Worm (Caenorhabditis elegans) whole organism, mixed stage, embryonic: ENCODE results near the gene rfc-2.

Source experiments
- M03D4.4 ChIP-seq: sonication (generic microtip); optimal IDR thresholded peaks from 2 replicates; lab custom pipeline; 2017; ENCODE audit warnings: mild to moderate bottlenecking, missing genetic modification characterization, missing compliant biosample characterization
- bed-3 ChIP-seq: fragments of 200-800 bp; sonication (Bioruptor generic); optimal IDR thresholded peaks from 3 replicates; lab custom pipeline; 2018; ENCODE audit warnings: mild to moderate bottlenecking, missing genetic modification characterization, moderate library complexity, missing compliant biosample characterization
- blmp-1 ChIP-seq: fragments of 150-350 bp; optimal IDR thresholded peaks from 2 replicates; lab custom pipeline; 2014; ENCODE audit warnings: missing biosample characterization, missing genetic modification characterization
- ceh-39 ChIP-seq: fragments of 150-350 bp; optimal IDR thresholded peaks from 2 replicates; lab custom pipeline; 2014; ENCODE audit warnings: missing biosample characterization, missing genetic modification characterization
- ceh-43 ChIP-seq: fragments of 200-800 bp; sonication (Bioruptor generic); optimal IDR thresholded peaks from 2 replicates; lab custom pipeline; 2018; ENCODE audit warnings: mild to moderate bottlenecking, missing genetic modification characterization, moderate library complexity, missing compliant biosample characterization
- ceh-83 ChIP-seq: fragments of 200-800 bp; sonication (Bioruptor generic); optimal IDR thresholded peaks from 2 replicates; lab custom pipeline; 2018; ENCODE audit warnings: mild to moderate bottlenecking, missing genetic modification characterization, missing compliant biosample characterization
- ces-1 ChIP-seq: fragments of 150-350 bp; optimal IDR thresholded peaks from 2 replicates; lab custom pipeline; 2014; ENCODE audit warnings: missing biosample characterization, missing genetic modification reagents, missing genetic modification characterization
- cnd-1 ChIP-seq: fragments of 200-800 bp; sonication (Bioruptor generic); optimal IDR thresholded peaks from 2 replicates; lab custom pipeline; 2018; ENCODE audit warnings: mild to moderate bottlenecking, missing genetic modification characterization, missing compliant biosample characterization
- drap-1 ChIP-seq: fragments of 200-800 bp; sonication (Bioruptor generic); optimal IDR thresholded peaks from 3 replicates; lab custom pipeline; 2018; ENCODE audit warnings: mild to moderate bottlenecking, missing genetic modification characterization, missing compliant biosample characterization
- elt-3 ChIP-seq: fragments of 150-350 bp; optimal IDR thresholded peaks from 2 replicates; lab custom pipeline; 2014; ENCODE audit warnings: missing biosample characterization, missing genetic modification characterization
- flh-1 ChIP-seq: fragments of 200-800 bp; sonication (Bioruptor generic); optimal IDR thresholded peaks from 2 replicates; lab custom pipeline; 2018; ENCODE audit warnings: mild to moderate bottlenecking, missing genetic modification characterization, moderate library complexity, missing compliant biosample characterization
- ham-2 ChIP-seq: fragments of 200-800 bp; sonication (Bioruptor generic); optimal IDR thresholded peaks from 2 replicates; lab custom pipeline; 2018; ENCODE audit warnings: mild to moderate bottlenecking, missing genetic modification characterization, missing compliant biosample characterization
- hlh-1 ChIP-seq: fragments of 150-350 bp; optimal IDR thresholded peaks from 2 replicates; lab custom pipeline; 2014; ENCODE audit warnings: missing biosample characterization, missing genetic modification reagents, missing genetic modification characterization
- lin-13 ChIP-seq: fragments of 150-350 bp; optimal IDR thresholded peaks from 2 replicates; lab custom pipeline; 2014; ENCODE audit warnings: missing biosample characterization, missing genetic modification characterization
- lin-32 ChIP-seq: fragments of 200-800 bp; sonication (Bioruptor generic); optimal IDR thresholded peaks from 2 replicates; lab custom pipeline; 2018; ENCODE audit warnings: mild to moderate bottlenecking, missing genetic modification characterization, missing compliant biosample characterization
- lsy-2 ChIP-seq: fragments of 150-350 bp; optimal IDR thresholded peaks from 2 replicates; lab custom pipeline; 2014; ENCODE audit warnings: missing biosample characterization, missing genetic modification characterization
- mab-5 ChIP-seq: fragments of 150-350 bp; optimal IDR thresholded peaks from 2 replicates; lab custom pipeline; 2014; ENCODE audit warnings: missing biosample characterization, missing genetic modification characterization
- mep-1 ChIP-seq: fragments of 150-350 bp; optimal IDR thresholded peaks from 2 replicates; lab custom pipeline; 2017; ENCODE audit warnings: missing biosample characterization, missing genetic modification reagents, missing genetic modification characterization, inconsistent platforms
- mls-2 ChIP-seq: sonication (generic microtip); optimal IDR thresholded peaks from 2 replicates; lab custom pipeline; 2016; ENCODE audit warnings: mild to moderate bottlenecking, missing genetic modification characterization, moderate library complexity, missing compliant biosample characterization
- nhr-12 ChIP-seq: fragments of 150-350 bp; optimal IDR thresholded peaks from 2 replicates; lab custom pipeline; 2014; ENCODE audit warnings: missing biosample characterization, missing genetic modification characterization
- nhr-2 ChIP-seq: fragments of 150-350 bp; optimal IDR thresholded peaks from 2 replicates; lab custom pipeline; 2014; ENCODE audit warnings: missing biosample characterization, missing genetic modification characterization
- nhr-237 ChIP-seq: fragments of 150-350 bp; optimal IDR thresholded peaks from 2 replicates; lab custom pipeline; 2014; ENCODE audit warnings: missing biosample characterization, missing genetic modification characterization
- nhr-28 ChIP-seq: fragments of 150-350 bp; optimal IDR thresholded peaks from 2 replicates; lab custom pipeline; 2014; ENCODE audit warnings: missing biosample characterization, missing genetic modification characterization
- nhr-76 ChIP-seq: sonication (generic microtip); optimal IDR thresholded peaks from 2 replicates; lab custom pipeline; 2017; ENCODE audit warnings: missing biosample characterization, missing genetic modification characterization
- sem-2 ChIP-seq: fragments of 200-800 bp; sonication (Bioruptor generic); optimal IDR thresholded peaks from 2 replicates; lab custom pipeline; 2018; ENCODE audit warnings: mild to moderate bottlenecking, missing genetic modification characterization, missing compliant biosample characterization
- sptf-1 ChIP-seq: sonication (generic microtip); optimal IDR thresholded peaks from 2 replicates; lab custom pipeline; 2017; ENCODE audit warnings: mild to moderate bottlenecking, missing genetic modification characterization, moderate library complexity, missing compliant biosample characterization
- tbx-8 ChIP-seq: fragments of 200-800 bp; sonication (Bioruptor generic); optimal IDR thresholded peaks from 2 replicates; lab custom pipeline; 2018; ENCODE audit warnings: mild to moderate bottlenecking, missing genetic modification characterization, moderate library complexity, missing compliant biosample characterization
- unc-120 ChIP-seq: sonication (generic microtip); optimal IDR thresholded peaks from 2 replicates; lab custom pipeline; 2017; ENCODE audit warnings: missing genetic modification characterization, missing compliant biosample characterization; ENCODE audit not compliant: poor library complexity, severe bottlenecking
- unc-39 ChIP-seq: fragments of 150-350 bp; optimal IDR thresholded peaks from 2 replicates; lab custom pipeline; 2014; ENCODE audit warnings: missing biosample characterization, missing genetic modification characterization
- zip-8 ChIP-seq: fragments of 150-350 bp; optimal IDR thresholded peaks from 2 replicates; lab custom pipeline; 2014; ENCODE audit warnings: missing biosample characterization, missing genetic modification characterization
- ztf-11 ChIP-seq: fragments of 150-350 bp; optimal IDR thresholded peaks from 2 replicates; lab custom pipeline; 2014; ENCODE audit warnings: missing biosample characterization, missing genetic modification characterization

The rfc-2 gene

DNA sequence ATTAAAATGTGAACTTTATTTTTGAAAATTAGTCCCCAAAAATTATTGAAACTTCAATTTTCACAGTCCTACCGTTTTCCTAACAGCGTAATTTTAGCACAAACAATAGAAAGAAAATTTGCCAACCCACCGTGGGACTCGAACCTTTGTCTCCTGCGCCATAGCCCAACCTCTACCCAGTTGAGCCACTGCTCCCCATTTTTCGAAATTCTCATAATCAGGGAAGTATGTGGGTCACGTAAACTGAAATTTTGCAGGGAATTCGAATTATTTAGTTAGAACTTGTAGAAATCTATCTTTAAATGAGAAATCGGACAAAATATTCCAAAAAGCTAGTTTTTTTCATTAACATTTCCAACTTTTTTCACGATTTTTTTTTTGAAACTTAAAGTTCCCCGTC lies 33.2 kb downstream of the rfc-2 start:
- TF ChIP-seq elt-3 (tag; lab: Kevin White, UChicago) = no peak
- TF ChIP-seq mab-5 = no peak

DNA sequence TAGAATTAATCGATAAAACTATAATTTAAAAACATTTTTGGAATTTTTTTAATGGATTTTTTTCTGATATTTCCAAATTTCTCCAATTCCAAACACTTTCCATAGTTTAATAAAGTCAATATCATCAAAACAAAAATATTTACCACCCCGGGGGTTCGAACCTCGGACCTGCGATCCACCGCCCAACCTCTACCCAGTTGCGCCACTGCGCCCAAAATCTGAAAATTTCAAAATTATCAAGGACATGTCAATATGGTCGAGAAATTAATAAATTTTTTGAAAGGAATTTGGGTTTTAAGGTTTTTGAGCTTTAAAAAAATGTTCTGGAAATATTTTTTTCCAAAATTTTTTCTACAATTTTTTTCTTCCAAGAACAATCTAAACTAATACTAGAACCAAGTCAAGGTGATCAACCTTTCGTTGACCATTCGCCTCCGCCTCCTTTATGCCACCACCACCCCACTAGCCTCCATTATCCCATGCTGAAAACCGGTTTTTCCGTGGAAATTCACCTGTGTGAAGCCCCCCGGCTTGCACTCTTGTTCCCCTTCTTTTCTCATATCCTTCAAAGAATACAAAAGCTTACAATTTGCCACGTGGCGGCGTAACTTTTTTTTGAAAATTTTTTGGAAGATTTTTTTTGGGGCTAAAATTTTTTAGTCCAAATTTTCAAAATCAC lies 34.6 kb downstream of the rfc-2 start:
- TF ChIP-seq blmp-1 (tag; lab: Kevin White, UChicago) = no peak
- no peak for TF ChIP-seq sptf-1 (tag; lab: Kevin White, UChicago)
- TF ChIP-seq mep-1 (tag; lab: Kevin White, UChicago) = no peak
- TF ChIP-seq ztf-11 (tag; lab: Kevin White, UChicago) = no peak
- no peak for TF ChIP-seq nhr-2
- TF ChIP-seq unc-120 (tag; lab: Kevin White, UChicago) = no peak
- no peak for TF ChIP-seq unc-39 (tag; lab: Kevin White, UChicago)
- no peak for TF ChIP-seq nhr-28 (tag; lab: Kevin White, UChicago)
- TF ChIP-seq sem-2 (GFP tag; lab: Kevin White, UChicago) = no peak
- TF ChIP-seq tbx-8 (GFP tag; lab: Kevin White, UChicago) = no peak
- no peak for TF ChIP-seq lsy-2 (tag; lab: Kevin White, UChicago)
- TF ChIP-seq lin-32 (GFP tag; lab: Kevin White, UChicago) = no peak
- TF ChIP-seq ceh-39 (tag; lab: Kevin White, UChicago) = no peak
- no peak for TF ChIP-seq nhr-76
- TF ChIP-seq ces-1 = no peak
- no peak for TF ChIP-seq mls-2
- TF ChIP-seq lin-13 (tag; lab: Kevin White, UChicago) = no peak

DNA sequence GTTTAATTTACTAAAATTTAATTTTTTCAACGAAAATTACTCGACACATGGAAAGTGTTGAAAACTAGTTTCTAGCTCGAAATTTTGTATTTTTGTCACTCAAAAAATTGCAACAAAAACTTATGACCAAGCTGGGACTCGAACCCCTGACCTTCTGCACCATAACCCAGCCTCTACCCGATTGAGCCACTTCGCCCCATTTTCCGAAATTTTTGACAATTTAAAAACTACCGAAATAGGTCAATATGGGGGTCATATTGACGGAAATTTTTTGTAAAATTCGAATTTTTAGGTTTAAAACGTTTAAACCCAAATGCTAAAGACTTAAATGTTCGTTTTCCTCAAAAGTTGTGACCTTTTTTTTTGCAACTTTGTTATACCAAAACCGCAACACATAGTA lies 38.4 kb downstream of the rfc-2 start:
- no peak for TF ChIP-seq unc-39 (tag; lab: Kevin White, UChicago)
- TF ChIP-seq sptf-1 (tag; lab: Kevin White, UChicago) = no peak
- no peak for TF ChIP-seq drap-1 (GFP tag; lab: Kevin White, UChicago)
- TF ChIP-seq lin-32 (GFP tag; lab: Kevin White, UChicago) = no peak
- TF ChIP-seq nhr-76 = no peak
- no peak for TF ChIP-seq bed-3
- TF ChIP-seq nhr-2 = no peak
- no peak for TF ChIP-seq nhr-237 (tag; lab: Kevin White, UChicago)
- no peak for TF ChIP-seq nhr-12 (tag; lab: Kevin White, UChicago)
- no peak for TF ChIP-seq ceh-43 (GFP tag; lab: Kevin White, UChicago)
- TF ChIP-seq cnd-1 (tag; lab: Kevin White, UChicago) = no peak
- no peak for TF ChIP-seq flh-1 (GFP tag; lab: Kevin White, UChicago)

DNA sequence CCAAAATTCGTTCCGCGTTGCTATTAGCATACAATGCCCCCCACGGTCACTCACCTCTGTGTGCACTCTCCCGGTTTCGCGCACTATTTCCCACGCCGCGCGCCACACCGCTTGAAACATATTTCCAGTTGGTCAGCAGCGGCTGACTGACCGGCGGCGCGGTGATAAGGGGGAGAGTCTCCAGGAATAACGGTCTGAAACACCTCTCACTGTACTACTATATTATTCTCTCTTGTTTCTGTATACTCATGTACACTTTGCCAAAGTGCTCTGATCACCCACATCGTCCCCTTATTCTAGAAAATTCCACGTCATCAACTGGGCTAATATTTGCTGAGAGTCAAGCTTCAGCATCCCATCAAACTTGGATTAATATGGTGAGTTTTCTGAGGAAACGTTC lies 38.8 kb downstream of the rfc-2 start, which contains the start of gene nhr-41:
nhr-41 (plus strand) TSS at position 301 of the 400 bp plus-strand sequence.
- TF ChIP-seq sptf-1 (tag; lab: Kevin White, UChicago) (peak; percentile 8), M03D4.4 (tag; lab: Kevin White, UChicago) (no peak), ceh-43 (GFP tag; lab: Kevin White, UChicago) (no peak), zip-8 (tag; lab: Kevin White, UChicago) (no peak), ztf-11 (tag; lab: Kevin White, UChicago) (no peak), ham-2 (GFP tag; lab: Kevin White, UChicago) (no peak)

DNA sequence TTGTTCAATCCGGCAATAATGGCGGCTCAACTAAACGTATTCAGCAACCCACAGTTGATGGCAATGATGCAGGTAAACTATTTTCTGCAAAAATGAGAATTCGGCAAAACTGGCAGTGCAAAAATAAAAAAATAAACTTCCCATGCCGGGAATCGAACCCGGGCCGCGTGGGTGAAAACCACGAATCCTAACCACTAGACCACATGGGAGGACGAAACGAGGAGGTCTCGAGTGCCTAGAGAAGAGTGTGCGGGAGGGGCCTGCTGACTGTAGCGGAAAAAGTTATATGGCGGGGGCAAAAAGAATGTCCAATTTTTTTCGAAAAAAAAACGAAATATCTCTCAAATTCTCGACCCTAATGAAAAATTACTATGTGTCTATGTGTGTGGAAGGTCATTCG lies 41.0 kb downstream of the rfc-2 start:
- peak; percentile 31 for TF ChIP-seq ham-2 (GFP tag; lab: Kevin White, UChicago)
- TF ChIP-seq ceh-43 (GFP tag; lab: Kevin White, UChicago) = peak; percentile 65
- TF ChIP-seq M03D4.4 (tag; lab: Kevin White, UChicago) = peak; percentile 81
- no peak for TF ChIP-seq hlh-1
- peak; percentile 82 for TF ChIP-seq mls-2
- peak; percentile 61 for TF ChIP-seq lin-32 (GFP tag; lab: Kevin White, UChicago)
- peak; percentile 91 for TF ChIP-seq sptf-1 (tag; lab: Kevin White, UChicago)
- TF ChIP-seq cnd-1 (tag; lab: Kevin White, UChicago) = peak; percentile 81
- peak; percentile 70 for TF ChIP-seq sem-2 (GFP tag; lab: Kevin White, UChicago)
- no peak for TF ChIP-seq ztf-11 (tag; lab: Kevin White, UChicago)
- TF ChIP-seq unc-120 (tag; lab: Kevin White, UChicago) = peak; percentile 54
- TF ChIP-seq ces-1 = peak; percentile 7
- TF ChIP-seq flh-1 (GFP tag; lab: Kevin White, UChicago) = peak; percentile 67
- peak; percentile 58 for TF ChIP-seq bed-3
- TF ChIP-seq lin-13 (tag; lab: Kevin White, UChicago) = peak; percentile 3
- TF ChIP-seq ceh-83 (GFP tag; lab: Kevin White, UChicago) = peak; percentile 82
- peak; percentile 75 for TF ChIP-seq drap-1 (GFP tag; lab: Kevin White, UChicago)
- TF ChIP-seq nhr-28 (tag; lab: Kevin White, UChicago) = no peak
- no peak for TF ChIP-seq elt-3 (tag; lab: Kevin White, UChicago)
- TF ChIP-seq nhr-237 (tag; lab: Kevin White, UChicago) = no peak
